Worm (Caenorhabditis elegans): ENCODE data around the gene nas-39.
"Not testable (repeated sequence)": the region's sequence is repeated elsewhere in the genome, so short reads cannot be mapped to it uniquely, and the experiment has no call there.

DNA sequence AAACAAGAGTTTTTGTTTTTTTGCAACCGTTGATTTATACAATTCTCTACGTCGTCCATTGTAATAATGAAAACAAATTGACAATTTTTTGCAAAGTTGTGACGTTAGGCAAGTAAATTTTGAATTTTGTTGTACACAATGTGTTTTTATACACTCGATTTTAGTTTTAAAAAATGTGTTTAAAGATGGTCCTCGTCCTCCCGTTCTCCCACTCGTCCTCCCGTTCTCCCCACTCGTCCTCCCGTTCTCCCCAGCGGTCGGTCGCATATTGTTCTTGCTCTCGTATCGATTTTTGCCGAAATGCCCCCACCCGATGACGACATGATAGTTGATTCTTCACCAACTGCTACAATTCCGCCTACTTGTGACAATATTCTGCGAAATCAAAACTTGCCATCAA lies 5.1 kb upstream of the nas-39 start, which contains the start of gene F38E9.4:
- TF ChIP-seq snpc-4 (tag; optimal IDR thresholded peaks at IDR 0.05); nhr-85 (tag); lin-14 (GFP tag; optimal IDR thresholded peaks at IDR 0.05); ces-1 (GFP tag; optimal IDR thresholded peaks at IDR 0.05); aly-2 (tag; optimal IDR thresholded peaks at IDR 0.05); ztf-11 (tag; optimal IDR thresholded peaks at IDR 0.05); unc-62 (GFP tag; optimal IDR thresholded peaks at IDR 0.05); hlh-17 (GFP tag; optimal IDR thresholded peaks at IDR 0.05; ENCODE audit: borderline replicate concordance); ama-1 (optimal IDR thresholded peaks at IDR 0.05); dpl-1 (GFP tag; optimal IDR thresholded peaks at IDR 0.05); lsy-2 (tag; optimal IDR thresholded peaks at IDR 0.05); mdl-1 (tag; optimal IDR thresholded peaks at IDR 0.05); fkh-10 (GFP tag; optimal IDR thresholded peaks at IDR 0.05); swsn-7 (tag; optimal IDR thresholded peaks at IDR 0.05): not testable (repeated sequence)
